Fruit fly (Drosophila melanogaster): Measurements from ENCODE around the gene Dyro.

Gene Dyro

dm6 chr3L:11256147-11256971 is 39.4 kb downstream of the Dyro start (continued):
- peak; percentile 45; the same call in 1 of the 3 replicates for TF ChIP-seq gce (GFP tag; IDR thresholded peaks at IDR 0.05)
- TF ChIP-seq tap (tag; optimal IDR thresholded peaks at IDR 0.05), result peak; percentile 64
- TF ChIP-seq HLH3B (GFP tag; IDR thresholded peaks at IDR 0.05), result peak; percentile 65
- no peak for TF ChIP-seq CrebB (tag; optimal IDR thresholded peaks at IDR 0.05)
- peak; percentile 50 for TF ChIP-seq Usf (GFP tag; optimal IDR thresholded peaks at IDR 0.05)
- peak; percentile 53; the same call in 1 of the 2 replicates for TF ChIP-seq ssp (GFP tag; IDR thresholded peaks at IDR 0.05)
- no peak for TF ChIP-seq emc (GFP tag; optimal IDR thresholded peaks at IDR 0.05)
- peak; percentile 89 for TF ChIP-seq phol (tag; optimal IDR thresholded peaks at IDR 0.05)
- peak; percentile 45 for TF ChIP-seq mam (GFP tag; optimal IDR thresholded peaks at IDR 0.05)
- TF ChIP-seq Elba2 (GFP tag; optimal IDR thresholded peaks at IDR 0.05), result no peak
- peak; percentile 74 for TF ChIP-seq nerfin-1 (tag; optimal IDR thresholded peaks at IDR 0.05)
- TF ChIP-seq CG6683 (GFP tag; optimal IDR thresholded peaks at IDR 0.05), result peak; percentile 60
- peak; percentile 44 for TF ChIP-seq scrt (GFP tag; optimal IDR thresholded peaks at IDR 0.05)
- TF ChIP-seq bcd (GFP tag; optimal IDR thresholded peaks at IDR 0.05), result peak; percentile 80
- peak; percentile 67 for TF ChIP-seq ewg (GFP tag; optimal IDR thresholded peaks at IDR 0.05)
- peak; percentile 42 for TF ChIP-seq CG17568 (GFP tag; optimal IDR thresholded peaks at IDR 0.05)
- TF ChIP-seq eve (GFP tag; optimal IDR thresholded peaks at IDR 0.05), result peak in 1 of 2 experiments; percentile 76
- TF ChIP-seq tgo (GFP tag; IDR thresholded peaks at IDR 0.05), result peak; percentile 47
- TF ChIP-seq lbe (GFP tag; optimal IDR thresholded peaks at IDR 0.05), result peak; percentile 61
- TF ChIP-seq HLH4C (GFP tag; IDR thresholded peaks at IDR 0.05; ENCODE audit: partially characterized antibody), result no peak
- peak; percentile 58 for TF ChIP-seq CG10274 (GFP tag; optimal IDR thresholded peaks at IDR 0.05)
- TF ChIP-seq CG8359 (GFP tag; optimal IDR thresholded peaks at IDR 0.05; ENCODE audit: borderline replicate concordance), result peak; percentile 74
- no peak for TF ChIP-seq NC2α (GFP tag; optimal IDR thresholded peaks at IDR 0.05)
- TF ChIP-seq CG15696 (tag; optimal IDR thresholded peaks at IDR 0.05), result peak; percentile 78
- peak; percentile 66 for TF ChIP-seq cwo (GFP tag; optimal IDR thresholded peaks at IDR 0.05)
- TF ChIP-seq CG4282 (GFP tag; optimal IDR thresholded peaks at IDR 0.05), result no peak
- TF ChIP-seq CG7556 (GFP tag; optimal IDR thresholded peaks at IDR 0.05), result peak; percentile 91
- TF ChIP-seq Side (GFP tag; optimal IDR thresholded peaks at IDR 0.05), result no peak
- TF ChIP-seq Oaz (GFP tag; IDR thresholded peaks at IDR 0.05), result peak; percentile 48
- TF ChIP-seq chm (GFP tag; IDR thresholded peaks at IDR 0.05), result peak; percentile 93
- TF ChIP-seq CG6654 (GFP tag; optimal IDR thresholded peaks at IDR 0.05), result peak; percentile 64
- TF ChIP-seq Doc3 (GFP tag; IDR thresholded peaks at IDR 0.05; ENCODE audit: partially characterized antibody), result no peak
- TF ChIP-seq tll (GFP tag; optimal IDR thresholded peaks at IDR 0.05), result no peak
- peak; percentile 86 for TF ChIP-seq CG2199 (GFP tag; IDR thresholded peaks at IDR 0.05)
- TF ChIP-seq BtbVII (GFP tag; optimal IDR thresholded peaks at IDR 0.05), result peak; percentile 72
- TF ChIP-seq CG17802 (tag; optimal IDR thresholded peaks at IDR 0.05), result peak; percentile 6
- TF ChIP-seq CG8089 (GFP tag; optimal IDR thresholded peaks at IDR 0.05), result peak; percentile 20
- peak; percentile 86 for TF ChIP-seq CG4424 (GFP tag; optimal IDR thresholded peaks at IDR 0.05)
- TF ChIP-seq dmrt11E (tag; optimal IDR thresholded peaks at IDR 0.05), result peak; percentile 86
- TF ChIP-seq her (GFP tag; optimal IDR thresholded peaks at IDR 0.05), result peak; percentile 1
- TF ChIP-seq lmd (GFP tag; IDR thresholded peaks at IDR 0.05), result peak; percentile 62
- peak; percentile 92 for TF ChIP-seq sens (GFP tag)
- peak; percentile 24 for TF ChIP-seq schlank (tag; optimal IDR thresholded peaks at IDR 0.05)
- TF ChIP-seq Atf3 (GFP tag; optimal IDR thresholded peaks at IDR 0.05), result peak; percentile 18
- peak; percentile 87 for TF ChIP-seq CG8924 (tag; optimal IDR thresholded peaks at IDR 0.05)
- TF ChIP-seq Sry-β (GFP tag; optimal IDR thresholded peaks at IDR 0.05), result peak; percentile 37
- TF ChIP-seq kay (GFP tag; optimal IDR thresholded peaks at IDR 0.05), result peak; percentile 4
- TF ChIP-seq PHDP (tag; optimal IDR thresholded peaks at IDR 0.05), result peak; percentile 79

Measured in whole organism, embryonic.